Worm (Caenorhabditis elegans) whole organism, young adult: ENCODE measurements around the gene B0432.9.

Experiments used
- B0035.1 ChIP-seq: sonication (generic microtip); optimal IDR thresholded peaks from 2 replicates; lab custom pipeline; 2016; ENCODE audit warnings: missing genetic modification characterization, mild to moderate bottlenecking, missing compliant biosample characterization, missing genotype, missing genetic modification reagents
- F10E7.11 ChIP-seq: sonication (generic microtip); optimal IDR thresholded peaks from 2 replicates; lab custom pipeline; 2017; ENCODE audit warnings: mild to moderate bottlenecking, missing genetic modification characterization, moderate library complexity, missing compliant biosample characterization
- F37B4.10 ChIP-seq: fragments of 200-800 bp; sonication (Bioruptor generic); IDR thresholded peaks from 2 replicates; pipeline ENCODE4 v1.3.6; 2022; ENCODE audit warnings: missing genetic modification characterization, missing compliant biosample characterization
- F39B2.1 ChIP-seq: fragments of 200-800 bp; sonication (Bioruptor generic); IDR thresholded peaks from 2 replicates; pipeline ENCODE4 v1.3.6; 2022; ENCODE audit warnings: missing genetic modification reagents, missing genetic modification characterization, missing compliant biosample characterization
- F55B11.4 ChIP-seq: sonication (generic microtip); optimal IDR thresholded peaks from 2 replicates; lab custom pipeline; 2016; ENCODE audit warnings: missing compliant biosample characterization, missing genetic modification characterization, borderline replicate concordance; ENCODE audit not compliant: insufficient read depth
- F57C9.4 ChIP-seq: sonication (generic microtip); optimal IDR thresholded peaks from 2 replicates; lab custom pipeline; 2017; ENCODE audit warnings: mild to moderate bottlenecking, missing genetic modification characterization, missing compliant biosample characterization
- K12H6.12 ChIP-seq: fragments of 200-800 bp; sonication (Bioruptor generic); optimal IDR thresholded peaks from 2 replicates; lab custom pipeline; 2018; ENCODE audit warnings: mild to moderate bottlenecking, missing genetic modification characterization, missing compliant biosample characterization
- T07F8.4 ChIP-seq: sonication (generic microtip); optimal IDR thresholded peaks from 2 replicates; lab custom pipeline; 2016; ENCODE audit warnings: mild to moderate bottlenecking, missing genetic modification characterization, moderate library complexity, missing compliant biosample characterization
- T26A5.8 ChIP-seq: sonication (generic microtip); optimal IDR thresholded peaks from 2 replicates; lab custom pipeline; 2016; ENCODE audit warnings: missing genetic modification characterization, missing compliant biosample characterization
- Y95B8A.8 ChIP-seq: fragments of 200-800 bp; sonication (Bioruptor generic); IDR thresholded peaks from 2 replicates; pipeline ENCODE4 v1.3.6; 2022; ENCODE audit warnings: missing genetic modification reagents, missing genetic modification characterization, missing compliant biosample characterization
- akir-1 ChIP-seq: fragments of 200-800 bp; sonication (Bioruptor generic); optimal IDR thresholded peaks from 2 replicates; lab custom pipeline; 2018; ENCODE audit warnings: mild to moderate bottlenecking, missing genetic modification characterization, moderate library complexity, missing compliant biosample characterization
- aptf-3 ChIP-seq: fragments of 200-800 bp; sonication (Bioruptor generic); IDR thresholded peaks from 2 replicates; pipeline ENCODE4 v1.3.6; 2022; ENCODE audit warnings: missing genetic modification characterization, missing compliant biosample characterization
- atf-7 ChIP-seq: sonication (generic microtip); optimal IDR thresholded peaks from 2 replicates; lab custom pipeline; 2017; ENCODE audit warnings: mild to moderate bottlenecking, missing genetic modification characterization, missing compliant biosample characterization
- attf-6 ChIP-seq: fragments of 200-800 bp; sonication (Bioruptor generic); IDR thresholded peaks from 2 replicates; pipeline ENCODE4 v1.3.6; 2022; ENCODE audit warnings: missing genetic modification reagents, missing genetic modification characterization, missing compliant biosample characterization
- bed-1 ChIP-seq: fragments of 200-800 bp; sonication (Bioruptor generic); IDR thresholded peaks from 2 replicates; pipeline ENCODE4 v1.3.6; 2022; ENCODE audit warnings: missing genetic modification reagents, missing genetic modification characterization, missing compliant biosample characterization
- ceh-100 ChIP-seq: fragments of 200-800 bp; sonication (Bioruptor generic); IDR thresholded peaks from 2 replicates; pipeline ENCODE4 v1.3.6; 2022; ENCODE audit warnings: missing genetic modification reagents, missing genetic modification characterization, missing compliant biosample characterization
- ceh-40 ChIP-seq: fragments of 200-800 bp; sonication (Bioruptor generic); IDR thresholded peaks from 2 replicates; pipeline ENCODE4 v1.3.6; 2022; ENCODE audit warnings: missing genetic modification characterization, missing compliant biosample characterization
- dox-1 ChIP-seq: fragments of 200-800 bp; sonication (Bioruptor generic); IDR thresholded peaks from 2 replicates; pipeline ENCODE4 v1.3.6; 2022; ENCODE audit warnings: missing genetic modification reagents, missing genetic modification characterization, missing compliant biosample characterization
- egl-44 ChIP-seq: fragments of 200-800 bp; sonication (Bioruptor generic); IDR thresholded peaks from 2 replicates; pipeline ENCODE4 v1.3.6; 2022; ENCODE audit warnings: missing genetic modification reagents, missing genetic modification characterization, missing compliant biosample characterization
- him-1 ChIP-seq: sonication (generic microtip); optimal IDR thresholded peaks from 2 replicates; lab custom pipeline; 2016; ENCODE audit warnings: missing genotype, missing genetic modification reagents, missing genetic modification characterization, missing compliant biosample characterization
- hlh-26 ChIP-seq: fragments of 200-800 bp; sonication (Bioruptor generic); conservative IDR thresholded peaks from 2 replicates; pipeline ENCODE4 v1.3.6; 2022; ENCODE audit warnings: missing genetic modification reagents, missing genetic modification characterization, missing compliant biosample characterization
- hmg-1.2 ChIP-seq: fragments of 200-800 bp; sonication (Bioruptor generic); IDR thresholded peaks from 2 replicates; pipeline ENCODE4 v1.3.6; 2022; ENCODE audit warnings: missing genetic modification reagents, missing genetic modification characterization, missing compliant biosample characterization
- let-526 ChIP-seq: fragments of 200-800 bp; sonication (Bioruptor generic); IDR thresholded peaks from 2 replicates; pipeline ENCODE4 v1.3.6; 2022; ENCODE audit warnings: missing genetic modification reagents, missing genetic modification characterization, missing compliant biosample characterization
- lin-35 ChIP-seq, 3 experiments: fragments of 150-350 bp in 2 of 3; sonication (generic microtip) in 1 of 3; optimal IDR thresholded peaks; 2 replicates each; lab custom pipeline; 2014 to 2018; ENCODE audit warnings: missing biosample characterization in 3 of 3, missing genetic modification characterization in 3 of 3, missing genetic modification reagents in 3 of 3
- lsl-1 ChIP-seq: fragments of 200-800 bp; sonication (Bioruptor generic); optimal IDR thresholded peaks from 2 replicates; lab custom pipeline; 2018; ENCODE audit warnings: mild to moderate bottlenecking, missing genetic modification characterization, moderate library complexity, missing compliant biosample characterization
- madf-6 ChIP-seq: fragments of 200-800 bp; sonication (Bioruptor generic); IDR thresholded peaks from 2 replicates; pipeline ENCODE4 v1.3.6; 2022; ENCODE audit warnings: missing genetic modification reagents, missing genetic modification characterization, missing compliant biosample characterization
- mcd-1 ChIP-seq: fragments of 200-800 bp; sonication (Bioruptor generic); IDR thresholded peaks from 2 replicates; pipeline ENCODE4 v1.3.6; 2022; ENCODE audit warnings: missing genetic modification reagents, missing genetic modification characterization, missing compliant biosample characterization
- nfya-2 ChIP-seq: fragments of 200-800 bp; sonication (Bioruptor generic); IDR thresholded peaks from 2 replicates; pipeline ENCODE4 v1.3.6; 2022; ENCODE audit warnings: missing genetic modification reagents, missing genetic modification characterization, missing compliant biosample characterization
- nhr-27 ChIP-seq: fragments of 200-800 bp; sonication (Bioruptor generic); optimal IDR thresholded peaks from 2 replicates; lab custom pipeline; 2018; ENCODE audit warnings: mild to moderate bottlenecking, missing genetic modification characterization, moderate library complexity, missing compliant biosample characterization
- nhr-90 ChIP-seq: sonication (generic microtip); optimal IDR thresholded peaks from 2 replicates; lab custom pipeline; 2016; ENCODE audit warnings: missing genotype, mild to moderate bottlenecking, missing genetic modification characterization, missing compliant biosample characterization
- repo-1 ChIP-seq: sonication (generic microtip); optimal IDR thresholded peaks from 2 replicates; lab custom pipeline; 2017; ENCODE audit warnings: mild to moderate bottlenecking, missing genetic modification characterization, missing compliant biosample characterization
- snpc-1.3 ChIP-seq: sonication (generic microtip); optimal IDR thresholded peaks from 2 replicates; lab custom pipeline; 2017; ENCODE audit warnings: missing genetic modification characterization, mild to moderate bottlenecking, missing compliant biosample characterization, antibody characterized with exemption, moderate library complexity, missing genotype, missing genetic modification reagents; ENCODE audit not compliant: insufficient read depth
- snpc-3.4 ChIP-seq: sonication (generic microtip); optimal IDR thresholded peaks from 2 replicates; lab custom pipeline; 2017; ENCODE audit warnings: missing genetic modification characterization, mild to moderate bottlenecking, missing compliant biosample characterization, antibody characterized with exemption, moderate library complexity, missing genotype, missing genetic modification reagents
- somi-1 ChIP-seq: fragments of 200-800 bp; sonication (Bioruptor generic); optimal IDR thresholded peaks from 2 replicates; lab custom pipeline; 2018; ENCODE audit warnings: mild to moderate bottlenecking, missing genetic modification characterization, missing compliant biosample characterization
- tbp1 ChIP-seq: fragments of 200-800 bp; sonication (Bioruptor generic); optimal IDR thresholded peaks from 2 replicates; lab custom pipeline; 2018; ENCODE audit warnings: mild to moderate bottlenecking, missing genetic modification characterization, missing compliant biosample characterization
- ztf-22 ChIP-seq: fragments of 200-800 bp; sonication (Bioruptor generic); optimal IDR thresholded peaks from 2 replicates; lab custom pipeline; 2018; ENCODE audit warnings: mild to moderate bottlenecking, missing genetic modification characterization, moderate library complexity, missing compliant biosample characterization
- ztf-26 ChIP-seq: sonication (generic microtip); optimal IDR thresholded peaks from 2 replicates; lab custom pipeline; 2017; ENCODE audit warnings: missing genetic modification characterization, missing compliant biosample characterization
- ztf-3 ChIP-seq: fragments of 200-800 bp; sonication (Bioruptor generic); optimal IDR thresholded peaks from 2 replicates; lab custom pipeline; 2018; ENCODE audit warnings: mild to moderate bottlenecking, missing genetic modification characterization, missing compliant biosample characterization
- ztf-6 ChIP-seq: fragments of 200-800 bp; sonication (Bioruptor generic); IDR thresholded peaks from 2 replicates; pipeline ENCODE4 v1.3.6; 2022; ENCODE audit warnings: missing genetic modification reagents, missing genetic modification characterization, missing compliant biosample characterization

Gene B0432.9

DNA sequence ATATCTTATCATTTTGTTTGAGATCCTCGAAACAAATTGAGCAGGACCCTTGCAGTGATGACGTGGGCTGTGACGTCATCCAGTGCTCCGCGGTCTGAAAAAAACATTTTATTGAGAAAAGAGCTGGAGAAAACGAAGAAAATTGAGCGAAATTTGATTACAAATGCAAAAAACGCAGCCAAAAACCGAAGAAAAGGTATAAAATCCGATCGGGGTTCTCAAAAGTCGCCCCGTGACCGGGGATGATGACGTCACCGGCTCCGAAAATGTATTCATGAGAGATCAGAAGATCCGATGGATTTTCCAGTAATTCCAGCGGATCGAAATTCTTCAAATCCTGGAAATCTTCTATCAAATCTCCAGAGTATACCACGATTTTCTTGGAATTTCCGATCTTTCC is 1.0 kb downstream of the B0432.9 start, which contains the start of gene trul-1:
TSS of gene trul-1 (minus strand) at position 101 of the 400 bp plus-strand sequence.
- TF ChIP-seq lin-35 (GFP tag; optimal IDR thresholded peaks at IDR 0.05; lab: Kevin White, UChicago) (no peak), F10E7.11 (tag; lab: Kevin White, UChicago) (no peak), dox-1 (GFP tag; lab: Robert Waterston, UW) (no peak), let-526 (GFP tag; lab: Robert Waterston, UW) (no peak), him-1 (tag; lab: Kevin White, UChicago) (no peak), B0035.1 (tag; lab: Kevin White, UChicago) (no peak), ceh-40 (no peak), akir-1 (GFP tag; lab: Kevin White, UChicago) (no peak), madf-6 (no peak), K12H6.12 (tag; lab: Kevin White, UChicago) (no peak), ztf-26 (tag; lab: Kevin White, UChicago) (no peak), ceh-100 (no peak), lsl-1 (no peak), F39B2.1 (GFP tag; lab: Robert Waterston, UW) (no peak), F37B4.10 (GFP tag; lab: Robert Waterston, UW) (no peak), hlh-26 (no peak), T26A5.8 (tag; lab: Kevin White, UChicago) (no peak)

DNA sequence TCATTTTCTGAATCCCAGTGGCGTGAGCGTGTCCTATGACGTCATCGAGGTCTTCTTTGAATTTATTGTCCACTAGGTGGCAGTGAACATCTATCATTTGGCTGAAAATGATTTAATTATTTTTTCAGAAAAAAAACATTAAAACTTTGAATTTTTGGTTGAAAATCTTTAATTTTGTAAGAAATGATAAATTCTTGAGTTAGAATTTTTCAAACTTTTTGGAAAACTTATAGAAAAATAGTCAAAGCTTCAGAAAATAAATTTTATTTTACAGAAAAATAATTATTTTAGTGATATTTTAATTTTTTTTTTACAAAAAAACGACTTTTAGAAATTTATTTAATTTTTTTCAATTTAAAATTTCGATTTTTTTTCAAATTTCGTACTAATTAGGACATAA is 4.9 kb downstream of the B0432.9 start, which contains the start of gene B0432.8:
TSS of gene B0432.8 (minus strand) at position 101 of the 400 bp plus-strand sequence.
- no peak for TF ChIP-seq atf-7 (tag; lab: Kevin White, UChicago)
- TF ChIP-seq dox-1 (GFP tag; lab: Robert Waterston, UW), result no peak
- TF ChIP-seq hlh-26, result no peak
- TF ChIP-seq ztf-22, result no peak
- no peak for TF ChIP-seq tbp1 (GFP tag; lab: Kevin White, UChicago)
- TF ChIP-seq F57C9.4 (tag; lab: Kevin White, UChicago), result no peak
- no peak for TF ChIP-seq ztf-3
- TF ChIP-seq aptf-3 (GFP tag; lab: Robert Waterston, UW), result no peak
- no peak for TF ChIP-seq nfya-2
- TF ChIP-seq B0035.1 (tag; lab: Kevin White, UChicago), result no peak
- TF ChIP-seq F55B11.4 (tag; lab: Kevin White, UChicago), result no peak
- no peak for TF ChIP-seq egl-44 (GFP tag; lab: Robert Waterston, UW)
- no peak for TF ChIP-seq mcd-1 (GFP tag; lab: Robert Waterston, UW)

DNA sequence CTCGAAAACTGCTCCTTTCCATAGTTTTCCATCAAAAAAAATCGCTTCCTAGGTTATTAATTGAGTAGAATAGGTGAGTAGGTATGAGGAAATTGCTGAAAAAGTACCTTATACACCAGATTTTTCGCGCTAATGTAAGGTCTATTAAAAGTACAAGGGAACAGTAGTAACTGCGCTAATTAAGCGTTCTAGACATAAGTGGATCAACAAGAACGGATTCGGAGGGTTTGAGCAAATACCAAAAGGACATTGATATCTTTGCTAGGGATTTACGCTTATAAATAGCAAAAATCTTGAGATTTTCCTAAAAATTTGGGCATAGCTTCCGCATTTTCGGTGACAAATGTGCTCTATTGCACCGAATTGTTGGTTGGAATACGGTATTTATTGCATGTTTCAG is 9.6 kb downstream of the B0432.9 start, which contains the start of gene B0432.7:
TSS of gene B0432.7 (minus strand) at position 101 of the 400 bp plus-strand sequence.
- no peak for TF ChIP-seq snpc-3.4

DNA sequence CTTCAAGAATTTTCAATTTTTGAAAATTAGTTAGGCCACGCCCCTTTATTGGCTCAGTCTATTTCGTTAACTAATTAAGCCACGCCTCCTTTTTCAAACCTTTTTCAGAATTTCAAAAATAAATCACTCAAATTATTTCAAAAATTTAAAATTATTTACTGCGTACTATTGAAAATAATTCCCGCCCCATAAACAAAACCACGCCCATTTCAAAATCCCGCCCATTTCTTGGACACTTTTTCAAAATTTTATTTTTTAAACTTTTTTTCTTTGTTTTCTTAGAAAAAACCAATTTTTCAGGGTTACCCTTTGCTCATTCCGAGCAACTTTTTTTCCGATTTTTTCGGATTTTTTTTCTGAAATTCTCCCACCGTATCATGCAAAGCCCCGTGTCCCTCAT is 19.4 kb downstream of the B0432.9 start, which contains the start of gene B0432.14:
TSS of gene B0432.14 (plus strand) at position 301 of the 400 bp plus-strand sequence.
- no peak for TF ChIP-seq repo-1 (tag; lab: Kevin White, UChicago)
- TF ChIP-seq bed-1 (GFP tag; lab: Robert Waterston, UW), result no peak
- TF ChIP-seq attf-6 (GFP tag; lab: Robert Waterston, UW), result no peak
- no peak for TF ChIP-seq madf-6
- no peak for TF ChIP-seq T07F8.4 (tag; lab: Kevin White, UChicago)
- no peak for TF ChIP-seq nhr-27 (tag; lab: Kevin White, UChicago)
- no peak for TF ChIP-seq Y95B8A.8 (GFP tag; lab: Robert Waterston, UW)
- no peak for TF ChIP-seq snpc-1.3 (tag; lab: Kevin White, UChicago)
- TF ChIP-seq ztf-22, result no peak
- TF ChIP-seq hmg-1.2 (GFP tag; lab: Robert Waterston, UW), result no peak
- TF ChIP-seq F37B4.10 (GFP tag; lab: Robert Waterston, UW), result no peak
- no peak for TF ChIP-seq let-526 (GFP tag; lab: Robert Waterston, UW)
- TF ChIP-seq snpc-3.4, result no peak
- no peak for TF ChIP-seq F55B11.4 (tag; lab: Kevin White, UChicago)
- TF ChIP-seq ztf-6 (GFP tag; lab: Robert Waterston, UW), result no peak
- no peak for TF ChIP-seq nhr-90 (tag; lab: Kevin White, UChicago)
- TF ChIP-seq hlh-26, result no peak
- no peak for TF ChIP-seq ztf-26 (tag; lab: Kevin White, UChicago)
- no peak for TF ChIP-seq somi-1
